Fruit fly (Drosophila melanogaster) Kc167 (cell line): ENCODE data around the gene Eo.

Experiments
- Myc ChIP-seq: fragments of >200 bp; optimal IDR thresholded peaks from 2 replicates; lab custom pipeline; 2017; ENCODE audit warnings: missing external identifiers
- h ChIP-seq: fragments of >200 bp; optimal IDR thresholded peaks from 3 replicates; lab custom pipeline; 2018; ENCODE audit warnings: missing external identifiers
- psq ChIP-seq: fragments of >200 bp; optimal IDR thresholded peaks from 2 replicates; lab custom pipeline; 2017; ENCODE audit warnings: missing external identifiers
- ttk ChIP-seq: sonication (Bioruptor generic); optimal IDR thresholded peaks from 2 replicates; lab custom pipeline; 2017; ENCODE audit warnings: missing external identifiers

- TF ChIP-seq h (lab: Kevin White, UChicago) (no peak), ttk (lab: Kevin White, UChicago) (no peak), Myc (no peak), psq (lab: Kevin White, UChicago) (no peak)
These were observed 21.0 kb downstream of the Eo start for dm6 chrX:14897592-14897991.
